Fruit fly (Drosophila melanogaster): ENCODE results near the gene CG4461.

- TF ChIP-seq foxo (GFP tag; optimal IDR thresholded peaks at IDR 0.05) (no peak), dl (GFP tag; optimal IDR thresholded peaks at IDR 0.05; ENCODE audit: insufficient read depth in 1 of 2, partially characterized antibody in 2 of 2) (no peak), br (GFP tag; optimal IDR thresholded peaks at IDR 0.05) (no peak)
Measured at dm6 chr3L:9343963-9344362, 31.3 kb upstream of the CG4461 start.

Measured in whole organism, wandering third instar larva.